Worm (Caenorhabditis elegans) whole organism, mixed stage, embryonic: ENCODE data around the gene fbxb-117.

Experiments used
- nhr-28 ChIP-seq: fragments of 150-350 bp; optimal IDR thresholded peaks from 2 replicates; lab custom pipeline; 2014; ENCODE audit warnings: missing biosample characterization, missing genetic modification characterization
- snpc-4 ChIP-seq: fragments of 150-350 bp; optimal IDR thresholded peaks from 2 replicates; lab custom pipeline; 2014; ENCODE audit warnings: missing biosample characterization, missing genetic modification characterization
- zip-8 ChIP-seq: fragments of 150-350 bp; optimal IDR thresholded peaks from 2 replicates; lab custom pipeline; 2014; ENCODE audit warnings: missing biosample characterization, missing genetic modification characterization

DNA sequence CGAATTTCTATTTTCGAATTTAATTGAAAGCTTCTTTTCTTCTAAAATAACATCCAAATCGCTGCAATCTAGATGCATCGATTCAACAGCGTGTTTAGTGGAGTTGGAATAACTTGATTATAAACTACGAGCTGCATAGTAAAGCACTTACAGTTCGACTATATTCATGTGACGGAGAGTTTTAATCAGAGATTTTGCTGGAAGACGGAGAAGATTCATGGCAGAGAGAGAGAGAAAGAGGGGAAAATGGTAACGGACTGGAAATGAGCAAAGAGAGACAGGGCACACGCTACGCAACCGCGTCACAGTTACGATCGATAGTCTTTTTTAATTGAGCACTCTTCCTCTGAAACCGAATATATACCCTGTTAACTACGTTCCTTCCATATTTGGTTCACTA is 48.9 kb upstream of the fbxb-117 start, which contains the start of gene fbxb-116:
- TF ChIP-seq nhr-28 (tag; lab: Kevin White, UChicago): no peak
- TF ChIP-seq snpc-4 (tag; lab: Kevin White, UChicago): no peak
- TF ChIP-seq zip-8: no peak
